Fruit fly (Drosophila melanogaster) whole organism, embryonic: ENCODE data around the gene unc-45.

ENCODE experiments used
- Ada2b ChIP-seq: fragments of 200-800 bp; sonication (Bioruptor generic); IDR thresholded peaks from 2 replicates; pipeline ENCODE4 v1.3.6; 2022; ENCODE audit warnings: missing biosample characterization, missing genetic modification characterization
- BEAF-32 ChIP-seq: fragments of 200-800 bp; sonication (Bioruptor generic); optimal IDR thresholded peaks from 3 replicates; lab custom pipeline; 2017; ENCODE audit warnings: missing biosample characterization, missing genetic modification characterization, mild to moderate bottlenecking, moderate library complexity, missing genetic modification reagents
- Bteb2 ChIP-seq: fragments of 200-800 bp; sonication (Bioruptor generic); optimal IDR thresholded peaks from 2 replicates; lab custom pipeline; 2016; ENCODE audit warnings: missing biosample characterization, missing genetic modification characterization
- CG10267 ChIP-seq: fragments of 200-800 bp; sonication (Bioruptor generic); optimal IDR thresholded peaks from 2 replicates; lab custom pipeline; 2018; ENCODE audit warnings: missing biosample characterization, mild to moderate bottlenecking, missing genetic modification characterization, moderate library complexity
- CG11093 ChIP-seq: fragments of 200-800 bp; sonication (Bioruptor generic); IDR thresholded peaks from 3 replicates; pipeline ENCODE4 v1.3.6; 2022; ENCODE audit warnings: missing biosample characterization, missing genetic modification characterization
- CG11560 ChIP-seq: fragments of 200-800 bp; sonication (Bioruptor generic); IDR thresholded peaks from 3 replicates; pipeline ENCODE4 v1.3.6; 2022; ENCODE audit warnings: missing biosample characterization, missing genetic modification characterization
- CG11695 ChIP-seq: fragments of 200-800 bp; sonication (Bioruptor generic); IDR thresholded peaks from 3 replicates; pipeline ENCODE4 v1.3.6; 2022; ENCODE audit warnings: missing biosample characterization, missing genetic modification characterization
- CG13894 ChIP-seq: fragments of 200-800 bp; sonication (Bioruptor generic); optimal IDR thresholded peaks from 3 replicates; lab custom pipeline; 2018; ENCODE audit warnings: missing biosample characterization, mild to moderate bottlenecking, missing genetic modification characterization, moderate library complexity
- CG1529 ChIP-seq: fragments of 200-800 bp; sonication (Bioruptor generic); optimal IDR thresholded peaks from 3 replicates; lab custom pipeline; 2018; ENCODE audit warnings: missing biosample characterization, missing genetic modification characterization
- CG17829 ChIP-seq: fragments of 200-800 bp; optimal IDR thresholded peaks from 2 replicates; lab custom pipeline; 2019; ENCODE audit warnings: missing biosample characterization, mild to moderate bottlenecking, missing genetic modification characterization, moderate library complexity
- CG18599 ChIP-seq: fragments of 200-800 bp; sonication (Bioruptor generic); optimal IDR thresholded peaks from 3 replicates; lab custom pipeline; 2017; ENCODE audit warnings: missing biosample characterization, missing genetic modification characterization, mild to moderate bottlenecking, moderate library complexity, missing genetic modification reagents
- CG18619 ChIP-seq: fragments of 200-800 bp; sonication (Bioruptor generic); optimal IDR thresholded peaks from 3 replicates; lab custom pipeline; 2017; ENCODE audit warnings: missing biosample characterization, mild to moderate bottlenecking, missing genetic modification characterization
- CG30020 ChIP-seq: fragments of 200-800 bp; optimal IDR thresholded peaks from 2 replicates; lab custom pipeline; 2019; ENCODE audit warnings: missing biosample characterization, mild to moderate bottlenecking, missing genetic modification characterization, moderate library complexity
- CG3838 ChIP-seq: fragments of 200-800 bp; sonication (Bioruptor generic); optimal IDR thresholded peaks from 3 replicates; lab custom pipeline; 2016; ENCODE audit warnings: missing biosample characterization, missing genetic modification characterization
- CG4328 ChIP-seq: fragments of 200-800 bp; sonication (Bioruptor generic); optimal IDR thresholded peaks from 3 replicates; lab custom pipeline; 2017; ENCODE audit warnings: missing biosample characterization, missing genetic modification reagents, missing genetic modification characterization
- CG4404 ChIP-seq: fragments of 200-800 bp; sonication (Bioruptor generic); IDR thresholded peaks from 2 replicates; pipeline ENCODE4 v1.3.6; 2022; ENCODE audit warnings: missing biosample characterization, missing genetic modification characterization
- CG4617 ChIP-seq: fragments of 200-800 bp; sonication (Bioruptor generic); optimal IDR thresholded peaks from 3 replicates; lab custom pipeline; 2016; ENCODE audit warnings: missing biosample characterization, missing genetic modification characterization, borderline replicate concordance
- CG4707 ChIP-seq: fragments of 200-800 bp; sonication (Bioruptor generic); optimal IDR thresholded peaks from 2 replicates; lab custom pipeline; 2018; ENCODE audit warnings: missing biosample characterization, mild to moderate bottlenecking, missing genetic modification characterization, moderate library complexity
- CG4730 ChIP-seq: fragments of 200-800 bp; sonication (Bioruptor generic); IDR thresholded peaks from 2 replicates; pipeline ENCODE4 v1.3.6; 2022; ENCODE audit warnings: missing biosample characterization, missing genetic modification characterization
- CG5180 ChIP-seq: fragments of 200-800 bp; sonication (Bioruptor generic); optimal IDR thresholded peaks from 3 replicates; lab custom pipeline; 2017; ENCODE audit warnings: missing biosample characterization, missing genetic modification characterization, mild to moderate bottlenecking, moderate library complexity, missing genetic modification reagents
- CG5953 ChIP-seq: fragments of 200-800 bp; sonication (Bioruptor generic); IDR thresholded peaks from 2 replicates; pipeline ENCODE4 v1.3.6; 2022; ENCODE audit warnings: missing biosample characterization, missing genetic modification characterization
- CG6683 ChIP-seq: fragments of 200-800 bp; sonication (Bioruptor generic); optimal IDR thresholded peaks from 2 replicates; lab custom pipeline; 2017; ENCODE audit warnings: missing biosample characterization, mild to moderate bottlenecking, missing genetic modification characterization, missing genetic modification reagents
- CG7372 ChIP-seq: fragments of 200-800 bp; sonication (Bioruptor generic); IDR thresholded peaks from 2 replicates; pipeline ENCODE4 v1.3.6; 2022; ENCODE audit warnings: missing biosample characterization, missing genetic modification characterization
- CG8388 ChIP-seq: fragments of 200-800 bp; sonication (Bioruptor generic); optimal IDR thresholded peaks from 2 replicates; lab custom pipeline; 2019; ENCODE audit warnings: missing biosample characterization, mild to moderate bottlenecking, missing genetic modification characterization, moderate library complexity
- CkIIα-i1 ChIP-seq: fragments of 200-800 bp; sonication (Bioruptor generic); IDR thresholded peaks from 2 replicates; pipeline ENCODE4 v1.3.6; 2022; ENCODE audit warnings: missing biosample characterization, missing genetic modification characterization
- Dfd ChIP-seq, 2 experiments: fragments of >200 bp; optimal IDR thresholded peaks; 2 replicates each; lab custom pipeline; 2017; ENCODE audit warnings: missing biosample characterization in 2 of 2, missing genetic modification characterization in 2 of 2
- Dip3 ChIP-seq: fragments of 200-800 bp; sonication (Bioruptor generic); optimal IDR thresholded peaks from 3 replicates; lab custom pipeline; 2016; ENCODE audit warnings: missing biosample characterization, missing genetic modification characterization
- Doc3 ChIP-seq: fragments of 200-800 bp; sonication (Bioruptor generic); IDR thresholded peaks from 3 replicates; pipeline ENCODE4 v1.3.6; 2022; ENCODE audit warnings: missing biosample characterization, missing genetic modification characterization; ENCODE audit not compliant: partially characterized antibody
- E2f1 ChIP-seq: fragments of 200-800 bp; sonication (Bioruptor generic); IDR thresholded peaks from 2 replicates; pipeline ENCODE4 v1.3.6; 2022; ENCODE audit warnings: missing biosample characterization, missing genetic modification characterization
- ERR ChIP-seq: fragments of 200-800 bp; sonication (Bioruptor generic); optimal IDR thresholded peaks from 2 replicates; lab custom pipeline; 2016; ENCODE audit warnings: missing biosample characterization, missing genetic modification characterization
- HmgD ChIP-seq: fragments of 200-800 bp; sonication (Bioruptor generic); optimal IDR thresholded peaks from 3 replicates; lab custom pipeline; 2016; ENCODE audit warnings: missing biosample characterization, missing genetic modification characterization
- NC2β ChIP-seq: fragments of 200-800 bp; sonication (Bioruptor generic); optimal IDR thresholded peaks from 2 replicates; lab custom pipeline; 2016; ENCODE audit warnings: missing biosample characterization, missing genetic modification characterization
- NK7.1 ChIP-seq: fragments of 200-800 bp; sonication (Bioruptor generic); optimal IDR thresholded peaks from 3 replicates; lab custom pipeline; 2016; ENCODE audit warnings: missing biosample characterization, missing genetic modification characterization
- Trl ChIP-seq, 3 experiments: fragments of >200 bp in 2 of 3; fragments of 200-800 bp in 1 of 3; sonication (Bioruptor generic) in 1 of 3; optimal IDR thresholded peaks; 2 replicates in 1 of 3; 3 replicates in 2 of 3; lab custom pipeline; 2016 to 2017; ENCODE audit warnings: missing biosample characterization in 1 of 3, missing genetic modification characterization in 1 of 3
- ara ChIP-seq: fragments of 200-800 bp; sonication (Bioruptor generic); IDR thresholded peaks from 2 replicates; pipeline ENCODE4 v1.3.6; 2022; ENCODE audit warnings: missing biosample characterization, missing genetic modification characterization
- chm ChIP-seq: fragments of 200-800 bp; sonication (Bioruptor generic); IDR thresholded peaks from 2 replicates; pipeline ENCODE4 v1.3.6; 2022; ENCODE audit warnings: missing biosample characterization, missing genetic modification characterization
- chn ChIP-seq: fragments of 200-800 bp; sonication (Bioruptor generic); optimal IDR thresholded peaks from 2 replicates; lab custom pipeline; 2016; ENCODE audit warnings: missing biosample characterization, missing genetic modification characterization
- ci ChIP-seq: fragments of 200-800 bp; sonication (Bioruptor generic); IDR thresholded peaks from 3 replicates; pipeline ENCODE4 v1.3.6; 2022; ENCODE audit warnings: missing biosample characterization, missing genetic modification characterization
- corto ChIP-seq: fragments of 200-800 bp; sonication (Bioruptor generic); optimal IDR thresholded peaks from 2 replicates; lab custom pipeline; 2016; ENCODE audit warnings: missing biosample characterization, mild to moderate bottlenecking, missing genetic modification characterization, moderate library complexity
- dm ChIP-seq: fragments of 200-800 bp; sonication (Bioruptor generic); optimal IDR thresholded peaks from 3 replicates; lab custom pipeline; 2016; ENCODE audit warnings: missing biosample characterization, missing genetic modification characterization
- gcm ChIP-seq: fragments of 200-800 bp; sonication (Bioruptor generic); optimal IDR thresholded peaks from 2 replicates; lab custom pipeline; 2019; ENCODE audit warnings: missing biosample characterization, mild to moderate bottlenecking, missing genetic modification characterization, moderate library complexity
- gcm2 ChIP-seq: fragments of 200-800 bp; sonication (Bioruptor generic); optimal IDR thresholded peaks from 2 replicates; lab custom pipeline; 2016; ENCODE audit warnings: missing biosample characterization, missing genetic modification characterization
- hbn ChIP-seq: fragments of 200-800 bp; sonication (Bioruptor generic); IDR thresholded peaks from 2 replicates; pipeline ENCODE4 v1.3.6; 2022; ENCODE audit warnings: missing biosample characterization, missing genetic modification characterization; ENCODE audit not compliant: partially characterized antibody
- hth ChIP-seq: fragments of >200 bp; optimal IDR thresholded peaks from 2 replicates; lab custom pipeline; 2017; ENCODE audit warnings: inconsistent platforms
- lov ChIP-seq, 2 experiments: fragments of 200-800 bp in 1 of 2; fragments of >200 bp in 1 of 2; sonication (Bioruptor generic) in 1 of 2; IDR thresholded peaks in 1 of 2; optimal IDR thresholded peaks in 1 of 2; 2 replicates in 1 of 2; 3 replicates in 1 of 2; pipeline versions ENCODE4 v1.3.6 to Lab custom; 2017 to 2022; ENCODE audit warnings: missing biosample characterization in 1 of 2, missing genetic modification characterization in 1 of 2
- pho ChIP-seq: fragments of 200-800 bp; sonication (Bioruptor generic); optimal IDR thresholded peaks from 2 replicates; lab custom pipeline; 2016; ENCODE audit warnings: missing biosample characterization, missing genetic modification characterization
- scrt ChIP-seq: fragments of 200-800 bp; sonication (Bioruptor generic); optimal IDR thresholded peaks from 2 replicates; lab custom pipeline; 2018; ENCODE audit warnings: missing biosample characterization, mild to moderate bottlenecking, missing genetic modification characterization, moderate library complexity
- sens ChIP-seq: fragments of 200-800 bp; sonication (Bioruptor generic); peaks from one replicate; lab custom pipeline; 2016; ENCODE audit warnings: missing biosample characterization, missing genetic modification characterization
- sqz ChIP-seq: fragments of 200-800 bp; sonication (Bioruptor generic); optimal IDR thresholded peaks from 3 replicates; lab custom pipeline; 2018; ENCODE audit warnings: missing biosample characterization, mild to moderate bottlenecking, missing genetic modification characterization
- trh ChIP-seq: fragments of 200-800 bp; sonication (Bioruptor generic); optimal IDR thresholded peaks from 2 replicates; lab custom pipeline; 2016; ENCODE audit warnings: missing biosample characterization, missing genetic modification characterization
- zen ChIP-seq: fragments of 200-800 bp; sonication (Bioruptor generic); optimal IDR thresholded peaks from 3 replicates; lab custom pipeline; 2018; ENCODE audit warnings: missing biosample characterization, mild to moderate bottlenecking, missing genetic modification characterization, moderate library complexity

Gene unc-45

DNA sequence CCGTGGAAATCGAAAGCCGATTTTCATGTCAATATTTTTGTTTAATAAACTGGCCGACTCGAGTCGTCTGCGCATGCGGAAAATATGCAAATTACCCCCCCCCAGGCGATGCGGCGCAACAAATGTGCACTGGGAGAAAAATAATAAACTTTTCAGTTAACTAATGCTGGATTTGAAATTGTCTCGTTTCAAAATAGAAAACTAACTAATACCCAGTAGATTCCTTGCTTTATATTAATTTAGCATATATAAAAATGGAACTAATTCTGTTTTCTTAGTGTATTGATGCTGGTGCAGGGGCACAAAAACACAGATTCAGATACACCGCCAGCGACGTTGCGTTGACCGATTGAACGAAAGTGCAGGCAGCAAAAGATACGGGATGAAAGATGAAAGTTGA, 4.8 kb downstream of the unc-45 start (continued):
- TF ChIP-seq CG18619 = no peak
- no peak for TF ChIP-seq Doc3
- TF ChIP-seq CG8388 = peak; percentile 27
- TF ChIP-seq ERR (GFP tag; lab: Kevin White, UChicago) = no peak
- no peak for TF ChIP-seq CG7372 (GFP tag; lab: Robert Waterston, UW)
- TF ChIP-seq ara (GFP tag; lab: Robert Waterston, UW) = peak; percentile 43
- no peak for TF ChIP-seq hbn (GFP tag; lab: Robert Waterston, UW)
- TF ChIP-seq HmgD (GFP tag; lab: Kevin White, UChicago) = no peak
- TF ChIP-seq trh = no peak
- TF ChIP-seq chn (GFP tag; lab: Kevin White, UChicago) = no peak
- no peak for TF ChIP-seq Bteb2 (GFP tag; lab: Kevin White, UChicago)
- TF ChIP-seq gcm (GFP tag; lab: Kevin White, UChicago) = peak; percentile 8
- TF ChIP-seq Ada2b (GFP tag; lab: Robert Waterston, UW) = no peak
- peak; percentile 8 for TF ChIP-seq zen
- TF ChIP-seq CG3838 = no peak
- no peak for TF ChIP-seq BEAF-32 (GFP tag; lab: Kevin White, UChicago)
- TF ChIP-seq lov (optimal IDR thresholded peaks at IDR 0.05; lab: Kevin White, UChicago) = no peak
- no peak for TF ChIP-seq lov (GFP tag; IDR thresholded peaks at IDR 0.05; lab: Robert Waterston, UW)
- TF ChIP-seq Dfd (GFP tag; optimal IDR thresholded peaks at IDR 0.05; lab: Kevin White, UChicago) = no peak
- TF ChIP-seq CG5953 (GFP tag; lab: Robert Waterston, UW) = no peak
- no peak for TF ChIP-seq scrt (GFP tag; lab: Kevin White, UChicago)
- TF ChIP-seq CkIIα-i1 (GFP tag; lab: Robert Waterston, UW) = no peak
- peak; percentile 75 for TF ChIP-seq sens
- no peak for TF ChIP-seq NK7.1 (GFP tag; lab: Kevin White, UChicago)
- no peak for TF ChIP-seq Trl (optimal IDR thresholded peaks at IDR 0.05; lab: Kevin White, UChicago)
- TF ChIP-seq Trl (GFP tag; optimal IDR thresholded peaks at IDR 0.05; lab: Kevin White, UChicago) = no peak
- no peak for TF ChIP-seq CG4730 (GFP tag; lab: Robert Waterston, UW)
- TF ChIP-seq ci (GFP tag; lab: Robert Waterston, UW) = peak; percentile 60; the same call in 2 of the 3 replicates
- TF ChIP-seq CG18599 (GFP tag; lab: Kevin White, UChicago) = no peak
- TF ChIP-seq chm = no peak
- TF ChIP-seq hth = no peak
- peak; percentile 7; the same call in 1 of the 2 replicates for TF ChIP-seq E2f1 (GFP tag; lab: Robert Waterston, UW)
- no peak for TF ChIP-seq CG4404 (GFP tag; lab: Robert Waterston, UW)
- TF ChIP-seq sqz = no peak
- TF ChIP-seq CG17829 = peak; percentile 20
- no peak for TF ChIP-seq NC2β (GFP tag; lab: Kevin White, UChicago)
- no peak for TF ChIP-seq dm (GFP tag; lab: Kevin White, UChicago)
- TF ChIP-seq CG4617 (GFP tag; lab: Kevin White, UChicago) = no peak
- no peak for TF ChIP-seq CG4707 (GFP tag; lab: Kevin White, UChicago)
- no peak for TF ChIP-seq CG1529 (GFP tag; lab: Kevin White, UChicago)
- TF ChIP-seq CG5180 (GFP tag; lab: Kevin White, UChicago) = no peak
- no peak for TF ChIP-seq CG6683 (GFP tag; lab: Kevin White, UChicago)
- no peak for TF ChIP-seq CG30020 (tag; lab: Kevin White, UChicago)
- no peak for TF ChIP-seq corto
- no peak for TF ChIP-seq CG11560 (tag; lab: Robert Waterston, UW)
- no peak for TF ChIP-seq Dip3 (GFP tag; lab: Kevin White, UChicago)
- no peak for TF ChIP-seq CG10267 (tag; lab: Kevin White, UChicago)
- no peak for TF ChIP-seq CG4328 (GFP tag; lab: Kevin White, UChicago)
- no peak for TF ChIP-seq CG11695 (GFP tag; lab: Robert Waterston, UW)
- TF ChIP-seq CG11093 = no peak
- no peak for TF ChIP-seq gcm2 (GFP tag; lab: Kevin White, UChicago)
- TF ChIP-seq CG13894 = no peak
- TF ChIP-seq pho (GFP tag; lab: Kevin White, UChicago) = no peak
